Worm (Caenorhabditis elegans): ENCODE results near the gene C16C10.2.

- TF ChIP-seq ztf-29 (GFP tag; IDR thresholded peaks at IDR 0.05) (no peak), flt-1 (GFP tag; IDR thresholded peaks at IDR 0.05) (no peak), cog-1 (tag; optimal IDR thresholded peaks at IDR 0.05) (no peak), klf-2 (GFP tag; conservative IDR thresholded peaks at IDR 0.05) (no peak), tab-1 (GFP tag; IDR thresholded peaks at IDR 0.05) (no peak), ztf-23 (GFP tag; IDR thresholded peaks at IDR 0.05) (no peak), med-1 (GFP tag; optimal IDR thresholded peaks at IDR 0.05; ENCODE audit: insufficient read depth) (no peak)
These were observed 8.4 kb upstream of the C16C10.2 start, which contains the start of gene lars-1 for ce11 chrIII:4186751-4187309.

Measured in whole organism, midembryonic.